Worm (Caenorhabditis elegans) whole organism, mixed stage, embryonic: ENCODE data around the gene R07C12.1.

ENCODE experiments used
- ceh-39 ChIP-seq: fragments of 150-350 bp; optimal IDR thresholded peaks from 2 replicates; lab custom pipeline; 2014; ENCODE audit warnings: missing biosample characterization, missing genetic modification characterization
- cnd-1 ChIP-seq: fragments of 200-800 bp; sonication (Bioruptor generic); optimal IDR thresholded peaks from 2 replicates; lab custom pipeline; 2018; ENCODE audit warnings: mild to moderate bottlenecking, missing genetic modification characterization, missing compliant biosample characterization
- nhr-12 ChIP-seq: fragments of 150-350 bp; optimal IDR thresholded peaks from 2 replicates; lab custom pipeline; 2014; ENCODE audit warnings: missing biosample characterization, missing genetic modification characterization
- snpc-4 ChIP-seq: fragments of 150-350 bp; optimal IDR thresholded peaks from 2 replicates; lab custom pipeline; 2014; ENCODE audit warnings: missing biosample characterization, missing genetic modification characterization
- unc-39 ChIP-seq: fragments of 150-350 bp; optimal IDR thresholded peaks from 2 replicates; lab custom pipeline; 2014; ENCODE audit warnings: missing biosample characterization, missing genetic modification characterization
- unc-62 ChIP-seq: fragments of 150-350 bp; optimal IDR thresholded peaks from 2 replicates; lab custom pipeline; 2014; ENCODE audit warnings: missing biosample characterization, missing genetic modification reagents, missing genetic modification characterization
- ztf-11 ChIP-seq: fragments of 150-350 bp; optimal IDR thresholded peaks from 2 replicates; lab custom pipeline; 2014; ENCODE audit warnings: missing biosample characterization, missing genetic modification characterization

ce11 chrIV:4176659-4177058, 24.4 kb downstream of the R07C12.1 start:
- TF ChIP-seq ceh-39 (tag; lab: Kevin White, UChicago): no peak
- TF ChIP-seq snpc-4 (tag; lab: Kevin White, UChicago): no peak
- TF ChIP-seq ztf-11 (tag; lab: Kevin White, UChicago): no peak
- no peak for TF ChIP-seq unc-39 (tag; lab: Kevin White, UChicago)
- TF ChIP-seq cnd-1 (tag; lab: Kevin White, UChicago): no peak
- no peak for TF ChIP-seq unc-62 (GFP tag; lab: Kevin White, UChicago)
- no peak for TF ChIP-seq nhr-12 (tag; lab: Kevin White, UChicago)
